Worm (Caenorhabditis elegans): ENCODE measurements around the gene pef-1.

Gene pef-1

ce11 chrIII:946250-946725 lies 20.2 kb upstream of the pef-1 start, which contains the start of gene fbxa-60:
Gene fbxa-60, minus strand, starts transcription at chrIII:946300.
- no peak for TF ChIP-seq B0310.2 (tag; optimal IDR thresholded peaks at IDR 0.05)
- TF ChIP-seq tra-4 (tag; optimal IDR thresholded peaks at IDR 0.05) = no peak
- TF ChIP-seq tbx-11 (GFP tag; IDR thresholded peaks at IDR 0.05) = no peak
- no peak for TF ChIP-seq hnd-1 (tag; optimal IDR thresholded peaks at IDR 0.05)
- TF ChIP-seq hmg-4 (GFP tag; optimal IDR thresholded peaks at IDR 0.05) = no peak
- TF ChIP-seq flt-1 (GFP tag; IDR thresholded peaks at IDR 0.05) = no peak
- no peak for TF ChIP-seq sea-1 (GFP tag; conservative IDR thresholded peaks at IDR 0.05)
- TF ChIP-seq hmbx-1 (tag; optimal IDR thresholded peaks at IDR 0.05) = no peak
- TF ChIP-seq scrt-1 (GFP tag; IDR thresholded peaks at IDR 0.05) = no peak
- no peak for TF ChIP-seq ets-7 (tag; optimal IDR thresholded peaks at IDR 0.05)
- TF ChIP-seq tbx-37 (GFP tag; conservative IDR thresholded peaks at IDR 0.05) = no peak
- TF ChIP-seq ceh-36 (tag; optimal IDR thresholded peaks at IDR 0.05) = no peak

ce11 chrIII:943426-943927 lies 17.4 kb upstream of the pef-1 start, which contains the start of gene fbxa-59:
Gene fbxa-59, minus strand, starts transcription at chrIII:943476.
- TF ChIP-seq sea-1 (GFP tag; conservative IDR thresholded peaks at IDR 0.05) (no peak), F13C5.2 (tag; optimal IDR thresholded peaks at IDR 0.05) (no peak), ama-1 (optimal IDR thresholded peaks at IDR 0.05) (no peak), B0310.2 (tag; optimal IDR thresholded peaks at IDR 0.05) (no peak), ceh-36 (tag; optimal IDR thresholded peaks at IDR 0.05) (no peak), flt-1 (GFP tag; IDR thresholded peaks at IDR 0.05) (no peak), pes-1 (GFP tag; IDR thresholded peaks at IDR 0.05) (no peak), tbx-11 (GFP tag; IDR thresholded peaks at IDR 0.05) (no peak), ceh-13 (GFP tag; optimal IDR thresholded peaks at IDR 0.05) (no peak), hmg-4 (GFP tag; optimal IDR thresholded peaks at IDR 0.05) (no peak)

DNA sequence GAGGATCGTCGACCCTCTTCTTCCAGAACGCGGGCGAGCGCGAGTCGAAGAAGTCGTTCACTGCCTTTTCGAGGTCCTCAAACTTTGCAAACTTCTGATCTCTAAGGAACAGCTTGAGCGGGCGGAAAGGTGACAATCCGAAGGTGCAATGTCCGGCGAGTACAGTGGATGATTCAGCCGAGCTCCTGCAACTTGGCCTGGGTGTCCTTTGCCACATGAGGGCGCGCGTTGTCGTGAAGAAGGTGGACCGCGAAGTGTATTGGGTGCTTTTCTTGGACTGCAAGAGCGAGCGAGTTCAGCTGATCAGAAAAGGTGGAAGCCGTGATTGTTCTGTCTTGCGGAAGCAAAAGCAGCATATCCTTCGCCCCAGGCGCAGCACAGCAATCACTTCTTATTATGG lies 15.8 kb upstream of the pef-1 start:
- TF ChIP-seq aly-1 (tag; optimal IDR thresholded peaks at IDR 0.05) (no peak), tra-4 (tag; optimal IDR thresholded peaks at IDR 0.05) (no peak), hmg-4 (GFP tag; optimal IDR thresholded peaks at IDR 0.05) (no peak), flt-1 (GFP tag; IDR thresholded peaks at IDR 0.05) (no peak), tbx-37 (GFP tag; conservative IDR thresholded peaks at IDR 0.05) (no peak), B0310.2 (tag; optimal IDR thresholded peaks at IDR 0.05) (no peak), scrt-1 (GFP tag; IDR thresholded peaks at IDR 0.05) (no peak), ets-7 (tag; optimal IDR thresholded peaks at IDR 0.05) (no peak), ceh-36 (tag; optimal IDR thresholded peaks at IDR 0.05) (no peak), pes-1 (GFP tag; IDR thresholded peaks at IDR 0.05) (no peak), F13C5.2 (tag; optimal IDR thresholded peaks at IDR 0.05) (no peak), hmbx-1 (tag; optimal IDR thresholded peaks at IDR 0.05) (no peak)

- TF ChIP-seq hmbx-1 (tag; optimal IDR thresholded peaks at IDR 0.05) (no peak), scrt-1 (GFP tag; IDR thresholded peaks at IDR 0.05) (no peak), ceh-36 (tag; optimal IDR thresholded peaks at IDR 0.05) (no peak)
These were observed 12.5 kb upstream of the pef-1 start, which contains the start of gene fbxa-22 for ce11 chrIII:938569-938968. Gene fbxa-22, plus strand, starts transcription at chrIII:938869.

ce11 chrIII:937961-938360 lies 11.8 kb upstream of the pef-1 start, which contains the start of gene fbxa-56:
Gene fbxa-56, minus strand, starts transcription at chrIII:938061.
- TF ChIP-seq ceh-36 (tag; optimal IDR thresholded peaks at IDR 0.05) (no peak), hnd-1 (tag; optimal IDR thresholded peaks at IDR 0.05) (no peak), hmg-4 (GFP tag; optimal IDR thresholded peaks at IDR 0.05) (no peak), pes-1 (GFP tag; IDR thresholded peaks at IDR 0.05) (no peak), ama-1 (optimal IDR thresholded peaks at IDR 0.05) (no peak), ceh-13 (GFP tag; optimal IDR thresholded peaks at IDR 0.05) (no peak), tbx-37 (GFP tag; conservative IDR thresholded peaks at IDR 0.05) (no peak), B0310.2 (tag; optimal IDR thresholded peaks at IDR 0.05) (no peak), tra-4 (tag; optimal IDR thresholded peaks at IDR 0.05) (no peak), ets-7 (tag; optimal IDR thresholded peaks at IDR 0.05) (no peak), tbx-11 (GFP tag; IDR thresholded peaks at IDR 0.05) (no peak), flt-1 (GFP tag; IDR thresholded peaks at IDR 0.05) (no peak), sea-1 (GFP tag; conservative IDR thresholded peaks at IDR 0.05) (no peak), hmbx-1 (tag; optimal IDR thresholded peaks at IDR 0.05) (no peak)

DNA sequence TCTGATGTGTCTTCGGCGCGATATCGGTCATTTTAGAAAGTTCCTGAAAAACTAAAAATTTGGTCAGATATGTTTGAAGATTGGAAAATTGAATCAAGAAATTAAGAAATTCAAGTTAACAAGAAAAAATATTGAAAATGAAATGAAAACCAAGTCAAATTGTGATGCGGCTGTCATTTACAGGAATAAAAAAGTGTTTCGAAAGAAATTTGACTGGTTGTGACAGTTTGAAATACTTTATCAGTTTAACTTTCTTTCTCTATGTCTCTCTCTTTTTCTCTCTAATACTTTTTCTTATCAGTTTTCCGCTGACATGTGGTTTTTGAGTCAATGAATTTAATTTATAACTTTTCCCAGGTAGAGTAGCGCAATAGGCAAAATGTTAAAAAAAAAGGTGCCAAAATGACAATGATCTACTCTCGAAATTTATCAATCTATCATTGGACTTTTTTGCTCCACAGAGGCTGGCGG lies 10.0 kb upstream of the pef-1 start, which contains the start of gene fbxa-55:
fbxa-55 (minus strand) TSS at position 51 of the 471 bp plus-strand sequence.
- TF ChIP-seq aly-1 (tag; optimal IDR thresholded peaks at IDR 0.05) = no peak
- TF ChIP-seq tbx-11 (GFP tag; IDR thresholded peaks at IDR 0.05) = no peak
- TF ChIP-seq scrt-1 (GFP tag; IDR thresholded peaks at IDR 0.05) = no peak
- no peak for TF ChIP-seq tbx-37 (GFP tag; conservative IDR thresholded peaks at IDR 0.05)
- no peak for TF ChIP-seq hmbx-1 (tag; optimal IDR thresholded peaks at IDR 0.05)
- no peak for TF ChIP-seq hnd-1 (tag; optimal IDR thresholded peaks at IDR 0.05)
- TF ChIP-seq pes-1 (GFP tag; IDR thresholded peaks at IDR 0.05) = no peak
- TF ChIP-seq F13C5.2 (tag; optimal IDR thresholded peaks at IDR 0.05) = no peak

DNA sequence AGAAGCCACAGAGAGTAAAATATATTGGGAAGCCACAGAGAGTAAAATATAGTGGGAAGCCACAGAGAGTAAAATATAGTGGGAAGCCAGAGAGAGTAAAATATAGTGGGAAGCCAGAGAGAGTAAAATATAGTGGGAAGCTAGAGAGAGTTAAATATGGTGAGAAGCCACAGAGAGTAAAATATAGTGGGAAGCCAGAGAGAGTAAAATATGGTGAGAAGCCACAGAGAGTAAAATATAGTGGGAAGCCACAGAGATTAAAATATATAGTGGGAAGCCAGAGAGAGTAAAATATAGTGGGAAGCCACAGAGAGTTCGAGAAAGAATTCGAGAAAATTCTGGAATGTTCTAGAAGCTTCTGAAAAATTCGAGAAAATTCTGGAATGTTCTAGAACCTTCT lies 5.3 kb upstream of the pef-1 start:
- peak; percentile 85 for TF ChIP-seq ceh-36 (tag; optimal IDR thresholded peaks at IDR 0.05)
- TF ChIP-seq B0310.2 (tag; optimal IDR thresholded peaks at IDR 0.05) = peak; percentile 9
- peak; percentile 94 for TF ChIP-seq ets-7 (tag; optimal IDR thresholded peaks at IDR 0.05)
- peak; percentile 94 for TF ChIP-seq hnd-1 (tag; optimal IDR thresholded peaks at IDR 0.05)
- peak; percentile 81 for TF ChIP-seq F13C5.2 (tag; optimal IDR thresholded peaks at IDR 0.05)
- peak; percentile 32 for TF ChIP-seq tra-4 (tag; optimal IDR thresholded peaks at IDR 0.05)
- TF ChIP-seq aly-1 (tag; optimal IDR thresholded peaks at IDR 0.05) = peak; percentile 84
- TF ChIP-seq hmbx-1 (tag; optimal IDR thresholded peaks at IDR 0.05) = peak; percentile 90

ce11 chrIII:919322-919721 lies 6.8 kb downstream of the pef-1 start, which contains the start of gene F23H11.7:
Gene F23H11.7, minus strand, starts transcription at chrIII:919422.
- TF ChIP-seq ceh-36 (tag; optimal IDR thresholded peaks at IDR 0.05) (no peak), flt-1 (GFP tag; IDR thresholded peaks at IDR 0.05) (no peak), tbx-11 (GFP tag; IDR thresholded peaks at IDR 0.05) (no peak), sea-1 (GFP tag; conservative IDR thresholded peaks at IDR 0.05) (no peak), ama-1 (optimal IDR thresholded peaks at IDR 0.05) (no peak)

All from whole organism, early embryonic.